Fruit fly (Drosophila melanogaster): ENCODE measurements around the gene Syt4.

The Syt4 gene

dm6 chr3R:7265567-7266208 is at the start of gene Syt4, which contains the start of gene Gld:
TSS of gene Syt4 (plus strand) at chr3R:7266065.
TSS of gene Gld (minus strand) at chr3R:7265703.
- TF ChIP-seq CG17801 (GFP tag; optimal IDR thresholded peaks at IDR 0.05; ENCODE audit: partially characterized antibody), result no peak

- TF ChIP-seq CG17801 (GFP tag; optimal IDR thresholded peaks at IDR 0.05; ENCODE audit: partially characterized antibody), result no peak
Measured at dm6 chr3R:7216924-7217529, 48.8 kb upstream of the Syt4 start, which contains the start of gene CG14606. TSS of gene CG14606 (minus strand) at chr3R:7217083.

dm6 chr3R:7219605-7220004 is 46.3 kb upstream of the Syt4 start, which contains the start of gene CG14605:
TSS of gene CG14605 (minus strand) at chr3R:7219705.
- TF ChIP-seq CG17801 (GFP tag; optimal IDR thresholded peaks at IDR 0.05; ENCODE audit: partially characterized antibody), result no peak

- TF ChIP-seq CG17801 (GFP tag; optimal IDR thresholded peaks at IDR 0.05; ENCODE audit: partially characterized antibody), result no peak
Measured at dm6 chr3R:7223972-7224464, 41.8 kb upstream of the Syt4 start, which contains the start of gene thw. TSS of gene thw (plus strand) at chr3R:7224414.

dm6 chr3R:7241460-7241859 is 24.4 kb upstream of the Syt4 start, which contains the start of gene CG14607:
TSS of gene CG14607 (plus strand) at chr3R:7241760.
- TF ChIP-seq CG17801 (GFP tag; optimal IDR thresholded peaks at IDR 0.05; ENCODE audit: partially characterized antibody), result no peak

- no peak for TF ChIP-seq CG17801 (GFP tag; optimal IDR thresholded peaks at IDR 0.05; ENCODE audit: partially characterized antibody)
Measured at dm6 chr3R:7246889-7247288, 19.0 kb upstream of the Syt4 start, which contains the start of the genes Noc3 and CG10053. TSS of gene Noc3 (minus strand) at chr3R:7246969. TSS of gene CG10053 (plus strand) at chr3R:7247090.

dm6 chr3R:7249460-7249859 is 16.4 kb upstream of the Syt4 start, which contains the start of the genes CG1227 and Dtwd2:
TSS of gene CG1227 (minus strand) at chr3R:7249738.
TSS of gene Dtwd2 (plus strand) at chr3R:7249795.
- TF ChIP-seq CG17801 (GFP tag; optimal IDR thresholded peaks at IDR 0.05; ENCODE audit: partially characterized antibody), result peak; percentile 98

- no peak for TF ChIP-seq CG17801 (GFP tag; optimal IDR thresholded peaks at IDR 0.05; ENCODE audit: partially characterized antibody)
Measured at dm6 chr3R:7251857-7252256, 14.0 kb upstream of the Syt4 start, which contains the start of gene Obp84a. TSS of gene Obp84a (minus strand) at chr3R:7251957.

dm6 chr3R:7259554-7259953 is 6.3 kb upstream of the Syt4 start:
- no peak for TF ChIP-seq CG17801 (GFP tag; optimal IDR thresholded peaks at IDR 0.05; ENCODE audit: partially characterized antibody)

dm6 chr3R:7274973-7275525 is 9.2 kb downstream of the Syt4 start:
- TF ChIP-seq CG17801 (GFP tag; optimal IDR thresholded peaks at IDR 0.05; ENCODE audit: partially characterized antibody), result no peak

dm6 chr3R:7276782-7277181 is 10.9 kb downstream of the Syt4 start:
- no peak for TF ChIP-seq CG17801 (GFP tag; optimal IDR thresholded peaks at IDR 0.05; ENCODE audit: partially characterized antibody)

- no peak for TF ChIP-seq CG17801 (GFP tag; optimal IDR thresholded peaks at IDR 0.05; ENCODE audit: partially characterized antibody)
Measured at dm6 chr3R:7282244-7282890, 16.5 kb downstream of the Syt4 start.

dm6 chr3R:7285662-7286061 is 19.8 kb downstream of the Syt4 start, which contains the start of gene RacGAP84C:
TSS of gene RacGAP84C (plus strand) at chr3R:7285962.
- no peak for TF ChIP-seq CG17801 (GFP tag; optimal IDR thresholded peaks at IDR 0.05; ENCODE audit: partially characterized antibody)

dm6 chr3R:7304455-7305088 is 38.7 kb downstream of the Syt4 start, which contains the start of gene CG42544:
TSS of gene CG42544 (plus strand) at chr3R:7304592.
- no peak for TF ChIP-seq CG17801 (GFP tag; optimal IDR thresholded peaks at IDR 0.05; ENCODE audit: partially characterized antibody)
